Fruit fly (Drosophila melanogaster): Measurements from ENCODE around the gene CG32281.
A peak's percentile ranks its signal among the peaks of the same experiment; 100 is the strongest.

- peak; percentile 12 for TF ChIP-seq GATAd (GFP tag; optimal IDR thresholded peaks at IDR 0.05)
- TF ChIP-seq Jra (GFP tag; optimal IDR thresholded peaks at IDR 0.05), result no peak
Measured at dm6 chr3L:3178530-3179096, 9.4 kb downstream of the CG32281 start, which contains the start of the genes MnM and Girdin.

Measured in whole organism, wandering third instar larva.